Worm (Caenorhabditis elegans) whole organism, early embryonic: ENCODE results near the gene F14H3.14.

Source experiments
- ama-1 ChIP-seq: fragments of 150-350 bp; optimal IDR thresholded peaks from 2 replicates; lab custom pipeline; 2014
- ets-7 ChIP-seq: sonication (generic microtip); optimal IDR thresholded peaks from 2 replicates; lab custom pipeline; 2016; ENCODE audit warnings: missing genotype, missing genetic modification characterization, missing compliant biosample characterization
- hmbx-1 ChIP-seq: sonication (generic microtip); optimal IDR thresholded peaks from 2 replicates; lab custom pipeline; 2016; ENCODE audit warnings: mild to moderate bottlenecking, missing genetic modification characterization, missing compliant biosample characterization

- no peak for TF ChIP-seq ama-1
- no peak for TF ChIP-seq hmbx-1 (tag; lab: Kevin White, UChicago)
- TF ChIP-seq ets-7, result no peak
Measured at ce11 chrV:16023051-16023450, 39.6 kb downstream of the F14H3.14 start, which contains the start of gene cwc-15.
